Fruit fly (Drosophila melanogaster) whole organism, embryonic: ENCODE measurements around the gene Pka-C1.
A peak's percentile ranks its signal among the peaks of the same experiment; 100 is the strongest.

ENCODE experiments used
- Ada2b ChIP-seq: fragments of 200-800 bp; sonication (Bioruptor generic); IDR thresholded peaks from 2 replicates; pipeline ENCODE4 v1.3.6; 2022; ENCODE audit warnings: missing biosample characterization, missing genetic modification characterization
- B-H2 ChIP-seq: fragments of 200-800 bp; sonication (Bioruptor generic); optimal IDR thresholded peaks from 2 replicates; lab custom pipeline; 2018; ENCODE audit warnings: missing biosample characterization, mild to moderate bottlenecking, missing genetic modification characterization
- Bgb ChIP-seq: fragments of 200-800 bp; sonication (Bioruptor generic); IDR thresholded peaks from 2 replicates; pipeline ENCODE4 v1.3.6; 2022; ENCODE audit warnings: missing biosample characterization, missing genetic modification characterization; ENCODE audit not compliant: partially characterized antibody
- BtbVII ChIP-seq: fragments of 200-800 bp; sonication (Bioruptor generic); optimal IDR thresholded peaks from 3 replicates; lab custom pipeline; 2017; ENCODE audit warnings: missing biosample characterization, mild to moderate bottlenecking, missing genetic modification characterization
- CG10274 ChIP-seq: fragments of 200-800 bp; sonication (Bioruptor generic); optimal IDR thresholded peaks from 3 replicates; lab custom pipeline; 2017; ENCODE audit warnings: missing biosample characterization, mild to moderate bottlenecking, missing genetic modification characterization
- CG10321 ChIP-seq: fragments of 200-800 bp; sonication (Bioruptor generic); IDR thresholded peaks from 2 replicates; pipeline ENCODE4 v1.3.6; 2022; ENCODE audit warnings: missing biosample characterization, missing genetic modification characterization
- CG11504 ChIP-seq: fragments of 200-800 bp; sonication (Bioruptor generic); optimal IDR thresholded peaks from 3 replicates; lab custom pipeline; 2019; ENCODE audit warnings: missing biosample characterization, mild to moderate bottlenecking, missing genetic modification characterization, moderate library complexity
- CG11560 ChIP-seq: fragments of 200-800 bp; sonication (Bioruptor generic); IDR thresholded peaks from 3 replicates; pipeline ENCODE4 v1.3.6; 2022; ENCODE audit warnings: missing biosample characterization, missing genetic modification characterization
- CG14710 ChIP-seq: fragments of 200-800 bp; sonication (Bioruptor generic); optimal IDR thresholded peaks from 3 replicates; lab custom pipeline; 2019; ENCODE audit warnings: missing biosample characterization, mild to moderate bottlenecking, missing genetic modification characterization, moderate library complexity
- CG2116 ChIP-seq: fragments of 200-800 bp; sonication (Bioruptor generic); optimal IDR thresholded peaks from 3 replicates; lab custom pipeline; 2018; ENCODE audit warnings: missing biosample characterization, mild to moderate bottlenecking, missing genetic modification characterization
- CG30020 ChIP-seq: fragments of 200-800 bp; optimal IDR thresholded peaks from 2 replicates; lab custom pipeline; 2019; ENCODE audit warnings: missing biosample characterization, mild to moderate bottlenecking, missing genetic modification characterization, moderate library complexity
- CG32532 ChIP-seq: fragments of 200-800 bp; sonication (Bioruptor generic); IDR thresholded peaks from 2 replicates; pipeline ENCODE4 v1.3.6; 2022; ENCODE audit warnings: missing biosample characterization, missing genetic modification characterization
- CG4617 ChIP-seq: fragments of 200-800 bp; sonication (Bioruptor generic); optimal IDR thresholded peaks from 3 replicates; lab custom pipeline; 2016; ENCODE audit warnings: missing biosample characterization, missing genetic modification characterization, borderline replicate concordance
- CG9727 ChIP-seq: fragments of 200-800 bp; sonication (Bioruptor generic); optimal IDR thresholded peaks from 3 replicates; lab custom pipeline; 2017; ENCODE audit warnings: missing biosample characterization, mild to moderate bottlenecking, missing genetic modification characterization
- D ChIP-seq, 2 experiments: fragments of 200-800 bp in 1 of 2; fragments of >200 bp in 1 of 2; sonication (Bioruptor generic) in 1 of 2; optimal IDR thresholded peaks; 2 replicates in 1 of 2; 3 replicates in 1 of 2; lab custom pipeline; 2017; ENCODE audit warnings: mild to moderate bottlenecking in 1 of 2, missing biosample characterization in 1 of 2, missing genetic modification characterization in 1 of 2, missing genetic modification reagents in 1 of 2
- Dll ChIP-seq: fragments of 200-800 bp; sonication (Bioruptor generic); IDR thresholded peaks from 4 replicates; pipeline ENCODE4 v1.3.6; 2022; ENCODE audit warnings: missing biosample characterization, missing genetic modification characterization; ENCODE audit not compliant: partially characterized antibody
- Fer3 ChIP-seq: fragments of 200-800 bp; sonication (Bioruptor generic); optimal IDR thresholded peaks from 2 replicates; lab custom pipeline; 2018; ENCODE audit warnings: missing biosample characterization, mild to moderate bottlenecking, missing genetic modification characterization, moderate library complexity
- HHEX ChIP-seq: fragments of 200-800 bp; sonication (Bioruptor generic); optimal IDR thresholded peaks from 3 replicates; lab custom pipeline; 2017; ENCODE audit warnings: missing biosample characterization, mild to moderate bottlenecking, missing genetic modification characterization, missing genetic modification reagents
- HmgD ChIP-seq: fragments of 200-800 bp; sonication (Bioruptor generic); optimal IDR thresholded peaks from 3 replicates; lab custom pipeline; 2016; ENCODE audit warnings: missing biosample characterization, missing genetic modification characterization
- Myb ChIP-seq: fragments of 200-800 bp; sonication (Bioruptor generic); optimal IDR thresholded peaks from 2 replicates; lab custom pipeline; 2016; ENCODE audit warnings: missing biosample characterization, missing genetic modification characterization
- PHDP ChIP-seq: fragments of 200-800 bp; sonication (Bioruptor generic); optimal IDR thresholded peaks from 3 replicates; lab custom pipeline; 2018; ENCODE audit warnings: missing biosample characterization, mild to moderate bottlenecking, missing genetic modification characterization, moderate library complexity
- Scr ChIP-seq: fragments of 200-800 bp; sonication (Bioruptor generic); IDR thresholded peaks from 2 replicates; pipeline ENCODE4 v1.3.6; 2022; ENCODE audit warnings: missing biosample characterization, missing genetic modification characterization; ENCODE audit not compliant: partially characterized antibody
- Six4 ChIP-seq: fragments of 200-800 bp; sonication (Bioruptor generic); optimal IDR thresholded peaks from 2 replicates; lab custom pipeline; 2016; ENCODE audit warnings: missing biosample characterization, missing genetic modification characterization
- Sry-δ ChIP-seq: fragments of 200-800 bp; sonication (Bioruptor generic); optimal IDR thresholded peaks from 2 replicates; lab custom pipeline; 2016; ENCODE audit warnings: missing biosample characterization, missing genetic modification characterization
- ash1 ChIP-seq: fragments of 200-800 bp; sonication (Bioruptor generic); optimal IDR thresholded peaks from 2 replicates; lab custom pipeline; 2018; ENCODE audit warnings: missing biosample characterization, mild to moderate bottlenecking, missing genetic modification characterization
- bbx ChIP-seq: fragments of 200-800 bp; sonication (Bioruptor generic); IDR thresholded peaks from 2 replicates; pipeline ENCODE4 v1.3.6; 2022; ENCODE audit warnings: missing biosample characterization, missing genetic modification characterization; ENCODE audit not compliant: partially characterized antibody
- bcd ChIP-seq: fragments of 200-800 bp; sonication (Bioruptor generic); optimal IDR thresholded peaks from 2 replicates; lab custom pipeline; 2017; ENCODE audit warnings: missing biosample characterization, mild to moderate bottlenecking, missing genetic modification characterization
- cas ChIP-seq: fragments of 200-800 bp; sonication (Bioruptor generic); IDR thresholded peaks from 2 replicates; pipeline ENCODE4 v1.3.6; 2022; ENCODE audit warnings: missing biosample characterization, missing genetic modification characterization
- chn ChIP-seq: fragments of 200-800 bp; sonication (Bioruptor generic); optimal IDR thresholded peaks from 2 replicates; lab custom pipeline; 2016; ENCODE audit warnings: missing biosample characterization, missing genetic modification characterization
- ci ChIP-seq: fragments of 200-800 bp; sonication (Bioruptor generic); IDR thresholded peaks from 3 replicates; pipeline ENCODE4 v1.3.6; 2022; ENCODE audit warnings: missing biosample characterization, missing genetic modification characterization
- crp ChIP-seq, 2 experiments: fragments of 200-800 bp; sonication (Bioruptor generic); optimal IDR thresholded peaks; 2 replicates in 1 of 2; 3 replicates in 1 of 2; lab custom pipeline; 2017; ENCODE audit warnings: missing biosample characterization in 2 of 2, missing genetic modification characterization in 2 of 2, mild to moderate bottlenecking in 1 of 2, moderate library complexity in 1 of 2
- cwo ChIP-seq: fragments of 200-800 bp; sonication (Bioruptor generic); optimal IDR thresholded peaks from 3 replicates; lab custom pipeline; 2017; ENCODE audit warnings: missing biosample characterization, missing genetic modification characterization, mild to moderate bottlenecking, moderate library complexity, missing genetic modification reagents
- danr ChIP-seq: fragments of 200-800 bp; sonication (Bioruptor generic); IDR thresholded peaks from 2 replicates; pipeline ENCODE4 v1.3.6; 2022; ENCODE audit warnings: missing biosample characterization, missing genetic modification characterization
- dmrt11E ChIP-seq: fragments of 200-800 bp; sonication (Bioruptor generic); optimal IDR thresholded peaks from 3 replicates; lab custom pipeline; 2018; ENCODE audit warnings: missing biosample characterization, mild to moderate bottlenecking, missing genetic modification characterization, moderate library complexity
- exex ChIP-seq: fragments of 200-800 bp; sonication (Bioruptor generic); optimal IDR thresholded peaks from 4 replicates; lab custom pipeline; 2018; ENCODE audit warnings: missing biosample characterization, mild to moderate bottlenecking, missing genetic modification characterization, moderate library complexity
- fd64A ChIP-seq: fragments of 200-800 bp; sonication (Bioruptor generic); optimal IDR thresholded peaks from 3 replicates; lab custom pipeline; 2018; ENCODE audit warnings: missing biosample characterization, mild to moderate bottlenecking, missing genetic modification characterization
- gce ChIP-seq: fragments of 200-800 bp; sonication (Bioruptor generic); IDR thresholded peaks from 3 replicates; pipeline ENCODE4 v1.3.6; 2022; ENCODE audit warnings: missing biosample characterization, missing genetic modification characterization
- kni ChIP-seq: fragments of 200-800 bp; sonication (Bioruptor generic); optimal IDR thresholded peaks from 3 replicates; lab custom pipeline; 2017; ENCODE audit warnings: mild to moderate bottlenecking, missing biosample characterization, missing genetic modification reagents, missing genetic modification characterization
- mam ChIP-seq: fragments of 200-800 bp; sonication (Bioruptor generic); optimal IDR thresholded peaks from 3 replicates; lab custom pipeline; 2016; ENCODE audit warnings: missing biosample characterization, missing genetic modification characterization
- odd ChIP-seq: fragments of 200-800 bp; sonication (Bioruptor generic); optimal IDR thresholded peaks from 2 replicates; lab custom pipeline; 2017; ENCODE audit warnings: missing biosample characterization, mild to moderate bottlenecking, missing genetic modification characterization
- pan ChIP-seq, 4 experiments: fragments of >200 bp in 3 of 4; fragments of 200-800 bp in 1 of 4; sonication (Bioruptor generic) in 1 of 4; optimal IDR thresholded peaks in 3 of 4; IDR thresholded peaks in 1 of 4; 2 replicates each; pipeline versions ENCODE4 v1.3.6 to Lab custom; 2017 to 2022; ENCODE audit warnings: missing biosample characterization in 2 of 4, missing genetic modification characterization in 2 of 4, mixed read lengths in 1 of 4
- pita ChIP-seq: fragments of 200-800 bp; sonication (Bioruptor generic); optimal IDR thresholded peaks from 2 replicates; lab custom pipeline; 2017; ENCODE audit warnings: missing biosample characterization, mild to moderate bottlenecking, missing genetic modification characterization
- pnt ChIP-seq: fragments of 200-800 bp; sonication (Bioruptor generic); optimal IDR thresholded peaks from 3 replicates; lab custom pipeline; 2016; ENCODE audit warnings: missing biosample characterization, missing genetic modification characterization
- repo ChIP-seq: fragments of 200-800 bp; sonication (Bioruptor generic); optimal IDR thresholded peaks from 2 replicates; lab custom pipeline; 2016; ENCODE audit warnings: missing biosample characterization, missing genetic modification characterization
- row ChIP-seq: fragments of 200-800 bp; sonication (Bioruptor generic); IDR thresholded peaks from 3 replicates; pipeline ENCODE4 v1.3.6; 2022; ENCODE audit warnings: missing biosample characterization, missing genetic modification characterization
- sima ChIP-seq: fragments of 200-800 bp; sonication (Bioruptor generic); optimal IDR thresholded peaks from 2 replicates; lab custom pipeline; 2016; ENCODE audit warnings: missing biosample characterization, missing genetic modification characterization
- trh ChIP-seq: fragments of 200-800 bp; sonication (Bioruptor generic); optimal IDR thresholded peaks from 2 replicates; lab custom pipeline; 2016; ENCODE audit warnings: missing biosample characterization, missing genetic modification characterization
- ttk ChIP-seq: fragments of 200-800 bp; sonication (Bioruptor generic); IDR thresholded peaks from 2 replicates; pipeline ENCODE4 v2.1.2; 2022; ENCODE audit warnings: missing biosample characterization, missing genetic modification characterization
- vfl ChIP-seq: fragments of 200-800 bp; sonication (Bioruptor generic); optimal IDR thresholded peaks from 2 replicates; lab custom pipeline; 2016; ENCODE audit warnings: missing biosample characterization, missing genetic modification characterization

The Pka-C1 gene

DNA sequence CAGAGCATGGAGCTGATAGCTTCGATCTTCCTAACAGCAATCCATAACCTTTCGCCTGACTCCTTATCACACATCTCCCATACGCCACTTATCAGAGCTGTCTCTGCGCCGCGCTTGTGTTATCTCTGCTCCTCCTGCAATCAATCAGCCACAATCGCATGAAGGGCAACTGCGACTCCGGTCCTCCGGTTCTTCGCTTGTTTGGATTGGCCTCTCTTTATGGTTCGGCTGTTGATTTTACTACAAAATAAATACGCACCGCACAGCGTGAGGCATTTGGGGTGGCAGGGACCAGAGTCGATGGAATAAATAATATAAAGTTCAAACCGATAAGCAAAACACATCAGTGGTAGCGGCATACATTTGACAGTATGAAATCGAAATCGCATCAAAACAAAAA is 66.0 kb downstream of the Pka-C1 start (continued):
- TF ChIP-seq danr (peak; percentile 42), CG9727 (GFP tag; lab: Kevin White, UChicago) (peak; percentile 89), CG4617 (no peak), Sry-δ (GFP tag; lab: Kevin White, UChicago) (peak; percentile 24), dmrt11E (tag; lab: Kevin White, UChicago) (peak; percentile 83), HmgD (no peak), ttk (GFP tag; lab: Robert Waterston, UW) (peak; percentile 26; the same call in 1 of the 2 replicates), pita (GFP tag; lab: Kevin White, UChicago) (no peak), CG14710 (tag; lab: Kevin White, UChicago) (peak; percentile 75), CG32532 (GFP tag; lab: Robert Waterston, UW) (no peak), CG30020 (tag; lab: Kevin White, UChicago) (no peak), CG11560 (tag; lab: Robert Waterston, UW) (no peak), exex (tag; lab: Kevin White, UChicago) (peak; percentile 20), fd64A (GFP tag; lab: Kevin White, UChicago) (peak; percentile 82), CG10274 (GFP tag; lab: Kevin White, UChicago) (peak; percentile 17), Dll (no peak), vfl (no peak), CG10321 (GFP tag; lab: Robert Waterston, UW) (no peak), trh (GFP tag; lab: Kevin White, UChicago) (no peak), B-H2 (GFP tag; lab: Kevin White, UChicago) (no peak), ci (GFP tag; lab: Robert Waterston, UW) (peak; percentile 81), odd (peak; percentile 39), CG11504 (tag; lab: Kevin White, UChicago) (no peak), pnt (peak; percentile 57), Fer3 (tag; lab: Kevin White, UChicago) (peak; percentile 59), Bgb (GFP tag; lab: Robert Waterston, UW) (no peak), kni (GFP tag; lab: Kevin White, UChicago) (peak; percentile 86), row (GFP tag; lab: Robert Waterston, UW) (no peak), cwo (GFP tag; lab: Kevin White, UChicago) (no peak), PHDP (tag; lab: Kevin White, UChicago) (peak; percentile 25), chn (peak; percentile 40), ash1 (peak; percentile 43), D (optimal IDR thresholded peaks at IDR 0.05; lab: Kevin White, UChicago) (no peak), D (GFP tag; optimal IDR thresholded peaks at IDR 0.05; lab: Kevin White, UChicago) (peak; percentile 77), sima (GFP tag; lab: Kevin White, UChicago) (no peak), HHEX (GFP tag; lab: Kevin White, UChicago) (peak; percentile 55), Six4 (GFP tag; lab: Kevin White, UChicago) (peak; percentile 49), pan (optimal IDR thresholded peaks at IDR 0.05; lab: Kevin White, UChicago) (no peak), pan (GFP tag; optimal IDR thresholded peaks at IDR 0.05 in 1 of 2, IDR thresholded peaks at IDR 0.05 in 1 of 2) (peak in 1 of 2 experiments; percentile 43), Scr (GFP tag; lab: Robert Waterston, UW) (no peak), gce (peak; percentile 67; the same call in 1 of the 3 replicates), mam (GFP tag; lab: Kevin White, UChicago) (peak; percentile 26), bbx (GFP tag; lab: Robert Waterston, UW) (no peak), Myb (no peak), cas (no peak), BtbVII (GFP tag; lab: Kevin White, UChicago) (peak; percentile 38), repo (GFP tag; lab: Kevin White, UChicago) (peak; percentile 25), Ada2b (no peak), bcd (GFP tag; lab: Kevin White, UChicago) (peak; percentile 66), CG2116 (GFP tag; lab: Kevin White, UChicago) (peak; percentile 26), crp (GFP tag; optimal IDR thresholded peaks at IDR 0.05; lab: Kevin White, UChicago) (no peak)
